Worm (Caenorhabditis elegans) whole organism, L4/young adult: ENCODE results near the gene Y62E10A.24.

Source experiments
- W03F9.2 ChIP-seq: fragments of 150-350 bp; optimal IDR thresholded peaks from 2 replicates; lab custom pipeline; 2014; ENCODE audit warnings: missing biosample characterization, missing genetic modification characterization
- dao-5 ChIP-seq: sonication (generic microtip); optimal IDR thresholded peaks from 2 replicates; lab custom pipeline; 2016; ENCODE audit warnings: missing genotype, missing genetic modification characterization, moderate library complexity, missing compliant biosample characterization
- him-1 ChIP-seq: sonication (generic microtip); optimal IDR thresholded peaks from 2 replicates; lab custom pipeline; 2016; ENCODE audit warnings: missing genotype, missing genetic modification reagents, missing genetic modification characterization, missing compliant biosample characterization

Y62E10A.24 gene

DNA sequence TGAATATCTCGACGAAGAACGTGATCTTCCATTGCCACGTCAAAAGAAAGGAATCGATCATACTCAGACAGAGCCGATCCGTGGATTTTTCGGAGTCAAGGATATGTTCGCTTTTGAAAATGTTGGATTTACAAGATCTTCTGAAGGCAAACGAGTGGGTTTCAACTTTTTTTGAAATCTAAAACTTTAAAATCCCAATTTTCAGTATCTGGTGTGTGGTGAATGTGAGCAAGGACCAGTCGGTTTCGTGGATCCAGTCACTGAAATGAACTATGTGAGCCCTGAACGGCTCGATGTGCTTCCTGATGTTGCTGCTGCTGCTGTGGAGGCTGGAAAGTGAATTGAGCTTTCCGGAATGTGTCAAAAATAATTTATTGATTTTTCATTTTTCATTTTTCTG, 16.4 kb downstream of the Y62E10A.24 start, which contains the start of gene lsm-3:
lsm-3 (plus strand) TSS at position 301 of the 400 bp plus-strand sequence.
- TF ChIP-seq W03F9.2 (tag; lab: Kevin White, UChicago) (no peak), dao-5 (tag; lab: Kevin White, UChicago) (no peak), him-1 (tag; lab: Kevin White, UChicago) (no peak)

DNA sequence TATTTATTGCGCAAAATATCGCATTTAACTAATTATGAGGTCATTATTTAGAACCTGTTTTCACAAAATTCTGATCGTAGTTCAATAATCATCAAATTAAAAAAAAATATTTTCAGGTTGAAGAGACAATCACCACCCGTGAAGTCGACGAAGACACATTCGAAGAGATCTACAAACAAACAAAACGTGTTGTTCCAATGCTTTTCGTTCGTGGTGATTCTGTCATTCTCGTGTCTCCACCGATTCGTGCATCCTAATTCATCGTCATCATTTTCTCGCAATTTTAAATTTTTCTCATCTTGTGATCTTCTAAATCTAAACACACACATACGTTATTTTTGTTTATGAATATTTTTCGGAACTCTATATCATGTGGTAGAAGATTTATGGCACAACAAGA, 18.3 kb downstream of the Y62E10A.24 start:
- no peak for TF ChIP-seq dao-5 (tag; lab: Kevin White, UChicago)
- TF ChIP-seq W03F9.2 (tag; lab: Kevin White, UChicago), result no peak
- peak; percentile 42 for TF ChIP-seq him-1 (tag; lab: Kevin White, UChicago)

- TF ChIP-seq W03F9.2 (tag; lab: Kevin White, UChicago) (no peak), dao-5 (tag; lab: Kevin White, UChicago) (no peak), him-1 (tag; lab: Kevin White, UChicago) (no peak)
Observed at ce11 chrIV:13389237-13389636, 18.7 kb downstream of the Y62E10A.24 start.

DNA sequence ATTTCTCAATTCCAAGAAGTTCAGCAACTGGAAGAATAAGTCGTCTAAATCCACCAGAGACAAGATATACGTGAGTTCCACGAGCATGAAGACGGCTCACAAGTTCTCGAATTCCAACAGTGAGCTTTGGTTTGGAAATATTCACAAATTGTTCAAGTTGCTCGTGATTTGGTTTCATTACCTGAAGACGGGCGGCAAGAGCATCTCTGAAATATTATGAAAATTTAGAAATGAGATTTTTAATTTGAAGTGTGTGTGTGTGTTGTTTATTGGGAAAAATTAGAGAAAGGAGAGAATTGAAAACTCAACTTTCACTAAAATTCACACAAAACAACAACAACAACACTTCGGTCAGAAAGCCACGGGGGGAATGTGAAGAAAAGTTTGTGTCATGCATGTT, 20.3 kb downstream of the Y62E10A.24 start:
- no peak for TF ChIP-seq W03F9.2 (tag; lab: Kevin White, UChicago)
- no peak for TF ChIP-seq him-1 (tag; lab: Kevin White, UChicago)
- TF ChIP-seq dao-5 (tag; lab: Kevin White, UChicago), result no peak

- no peak for TF ChIP-seq him-1 (tag; lab: Kevin White, UChicago)
- no peak for TF ChIP-seq dao-5 (tag; lab: Kevin White, UChicago)
- no peak for TF ChIP-seq W03F9.2 (tag; lab: Kevin White, UChicago)
Observed at ce11 chrIV:13392230-13392629, 21.7 kb downstream of the Y62E10A.24 start.

- no peak for TF ChIP-seq dao-5 (tag; lab: Kevin White, UChicago)
- TF ChIP-seq him-1 (tag; lab: Kevin White, UChicago), result no peak
- peak; percentile 21 for TF ChIP-seq W03F9.2 (tag; lab: Kevin White, UChicago)
Observed at ce11 chrIV:13393246-13393716, 22.8 kb downstream of the Y62E10A.24 start.

- TF ChIP-seq dao-5 (tag; lab: Kevin White, UChicago) (no peak), W03F9.2 (tag; lab: Kevin White, UChicago) (no peak), him-1 (tag; lab: Kevin White, UChicago) (no peak)
Observed at ce11 chrIV:13394686-13395085, 24.2 kb downstream of the Y62E10A.24 start.

- TF ChIP-seq him-1 (tag; lab: Kevin White, UChicago) (peak; percentile 67), dao-5 (tag; lab: Kevin White, UChicago) (no peak), W03F9.2 (tag; lab: Kevin White, UChicago) (no peak)
Observed at ce11 chrIV:13395255-13395654, 24.7 kb downstream of the Y62E10A.24 start.

- TF ChIP-seq dao-5 (tag; lab: Kevin White, UChicago), result no peak
Observed at ce11 chrIV:13396375-13396774, 25.9 kb downstream of the Y62E10A.24 start.

DNA sequence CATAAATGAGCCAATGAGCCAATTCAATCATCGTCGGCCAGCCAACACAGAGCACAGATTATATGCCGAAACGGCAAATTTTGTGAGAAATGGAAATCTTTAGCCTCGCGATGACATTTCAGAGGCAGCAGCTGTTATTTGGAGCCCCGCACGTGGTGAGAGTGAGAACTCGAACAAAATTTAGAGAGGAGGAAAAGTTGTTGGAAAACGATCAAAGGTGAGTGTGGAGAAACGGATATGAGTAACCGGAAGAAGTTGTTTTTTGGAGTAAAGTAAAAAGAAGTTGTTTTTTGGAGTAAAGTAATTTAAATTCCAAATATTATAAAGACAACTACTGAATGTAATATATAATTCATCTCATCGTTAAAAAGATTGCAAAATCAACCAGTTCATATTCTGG, 28.2 kb downstream of the Y62E10A.24 start, which contains the start of gene Y62E10A.13:
Y62E10A.13 (minus strand) TSS at position 326 of the 400 bp plus-strand sequence.
- TF ChIP-seq W03F9.2 (tag; lab: Kevin White, UChicago) (no peak), dao-5 (tag; lab: Kevin White, UChicago) (no peak), him-1 (tag; lab: Kevin White, UChicago) (no peak)

DNA sequence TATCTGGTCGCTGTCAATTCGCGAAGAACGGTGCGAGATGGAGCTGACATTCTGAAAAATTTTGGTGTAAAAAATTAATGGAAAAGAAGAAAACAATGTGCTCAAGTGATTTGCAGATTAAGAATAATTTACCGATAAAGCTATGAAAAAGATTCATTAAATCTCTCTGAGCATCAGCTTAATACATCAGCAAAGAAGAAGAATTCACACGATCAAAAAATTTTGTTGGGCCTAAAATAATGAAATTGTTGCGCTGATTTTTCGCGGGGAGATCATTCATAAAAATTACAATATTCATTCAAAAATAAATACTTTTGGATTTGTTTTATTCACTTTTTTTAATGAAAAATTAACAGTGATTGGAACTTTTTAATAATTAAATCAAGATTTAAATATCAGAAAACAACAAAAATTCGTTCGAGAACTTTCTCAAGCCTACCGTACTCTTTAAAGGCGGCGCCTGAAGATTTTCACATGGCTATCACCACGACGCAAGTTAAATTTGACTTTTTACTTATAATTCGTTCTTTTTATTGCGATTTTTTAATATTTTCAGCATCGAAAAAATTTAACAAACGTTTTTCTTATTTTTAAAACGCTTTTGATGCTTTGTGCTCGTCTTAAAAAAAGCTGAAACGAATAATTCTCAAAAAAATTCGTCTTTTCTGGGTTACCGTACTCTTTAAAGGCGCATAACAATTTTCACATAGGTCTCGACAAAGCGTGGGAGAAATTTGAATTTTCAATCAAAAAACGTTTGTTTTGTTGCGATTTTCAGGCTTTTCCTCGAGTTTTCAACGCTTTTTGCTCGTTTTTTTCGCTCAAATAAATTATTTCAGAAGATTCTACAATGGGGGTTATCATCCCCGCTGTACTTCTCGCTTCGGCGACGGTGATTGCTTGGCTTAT, 30.2 kb downstream of the Y62E10A.24 start, which contains the start of the genes memi-2 and cyp-31A5:
memi-2 (minus strand) TSS at position 51 of the 909 bp plus-strand sequence.
cyp-31A5 (plus strand) TSS at position 834 of the 909 bp plus-strand sequence.
- TF ChIP-seq W03F9.2 (tag; lab: Kevin White, UChicago), result no peak
- no peak for TF ChIP-seq him-1 (tag; lab: Kevin White, UChicago)
- TF ChIP-seq dao-5 (tag; lab: Kevin White, UChicago), result no peak

DNA sequence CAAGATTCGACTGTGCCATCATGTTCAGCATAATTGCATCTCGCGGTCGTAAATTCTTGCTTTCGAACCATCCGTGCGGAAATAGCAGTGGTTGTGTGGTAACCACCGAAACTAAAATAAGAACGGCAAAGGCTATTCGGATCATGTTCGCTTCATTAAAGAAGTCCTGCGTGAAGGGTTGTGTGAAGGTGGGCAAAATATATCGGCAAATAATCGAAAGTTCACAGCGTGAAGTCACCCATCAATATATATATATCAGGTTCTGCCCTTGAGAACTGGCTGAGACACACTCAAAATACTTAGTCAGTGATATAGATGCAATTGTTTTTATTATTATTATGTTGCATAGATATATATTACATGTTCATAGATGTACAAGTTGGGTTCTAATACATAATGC, 37.5 kb downstream of the Y62E10A.24 start, which contains the start of gene Y62E10A.19:
Y62E10A.19 (minus strand) TSS at position 289 of the 400 bp plus-strand sequence.
- no peak for TF ChIP-seq W03F9.2 (tag; lab: Kevin White, UChicago)
- TF ChIP-seq him-1 (tag; lab: Kevin White, UChicago), result no peak
- no peak for TF ChIP-seq dao-5 (tag; lab: Kevin White, UChicago)

ce11 chrIV:13412845-13413383, 42.4 kb downstream of the Y62E10A.24 start, which contains the start of gene gcl-1:
TSS of gene gcl-1 (minus strand) at chrIV:13412895.
- TF ChIP-seq W03F9.2 (tag; lab: Kevin White, UChicago), result no peak
- no peak for TF ChIP-seq him-1 (tag; lab: Kevin White, UChicago)
- no peak for TF ChIP-seq dao-5 (tag; lab: Kevin White, UChicago)
